Worm (Caenorhabditis elegans): ENCODE measurements around the gene srh-268.

DNA sequence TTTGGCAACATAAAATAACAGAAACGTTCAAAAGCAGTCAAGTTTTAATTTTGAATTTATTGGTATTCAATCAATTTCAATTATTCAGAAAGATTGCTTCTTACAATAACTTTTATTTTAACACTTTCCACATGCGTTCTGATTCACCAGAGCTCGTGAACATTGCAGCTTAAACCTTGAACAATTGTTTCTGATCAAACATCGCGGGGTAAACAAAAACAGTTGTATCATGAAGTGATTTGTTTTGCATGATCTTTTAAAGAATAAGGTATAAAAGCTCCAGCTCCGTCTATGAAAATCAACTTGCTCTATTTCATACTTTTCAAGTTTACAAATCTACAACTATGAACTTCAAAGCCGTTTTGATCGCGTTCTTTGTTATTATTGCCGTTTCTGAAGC is 15.7 kb upstream of the srh-268 start, which contains the start of gene C54F6.6:
- TF ChIP-seq hmbx-1 (tag; optimal IDR thresholded peaks at IDR 0.05) (no peak), F13C5.2 (tag; optimal IDR thresholded peaks at IDR 0.05) (no peak), B0310.2 (tag; optimal IDR thresholded peaks at IDR 0.05) (no peak), tra-4 (tag; optimal IDR thresholded peaks at IDR 0.05) (no peak), tbx-11 (GFP tag; IDR thresholded peaks at IDR 0.05) (no peak), hnd-1 (tag; optimal IDR thresholded peaks at IDR 0.05) (no peak), scrt-1 (GFP tag; IDR thresholded peaks at IDR 0.05) (no peak), ama-1 (optimal IDR thresholded peaks at IDR 0.05) (no peak), sea-1 (GFP tag; conservative IDR thresholded peaks at IDR 0.05) (no peak), tbx-37 (GFP tag; conservative IDR thresholded peaks at IDR 0.05) (no peak), ceh-36 (tag; optimal IDR thresholded peaks at IDR 0.05) (no peak)

Measured in whole organism, early embryonic.